Fruit fly (Drosophila melanogaster) S2 (cell line): ENCODE results near the gene CG17224.

Source experiments
- CG8478 ChIP-seq: fragments of >200 bp; optimal IDR thresholded peaks from 2 replicates; lab custom pipeline; 2018
- CTCF ChIP-seq, 2 experiments: fragments of >200 bp; optimal IDR thresholded peaks; 2 replicates each; lab custom pipeline; 2018

- TF ChIP-seq CG8478 (lab: Kevin White, UChicago) (no peak), CTCF (optimal IDR thresholded peaks at IDR 0.05; lab: Kevin White, UChicago) (no peak)
Observed at dm6 chr2L:3056448-3056790, 38.3 kb upstream of the CG17224 start, which contains the start of gene FASN1.
